Fruit fly (Drosophila melanogaster): Measurements from ENCODE around the gene CG42831.

The CG42831 gene

dm6 chr3L:10821468-10821867, 6.8 kb downstream of the CG42831 start:
- TF ChIP-seq Deaf1 (tag; optimal IDR thresholded peaks at IDR 0.05), result no peak
- peak; percentile 57 for TF ChIP-seq Med (GFP tag)
- no peak for TF ChIP-seq Dll (GFP tag; IDR thresholded peaks at IDR 0.05; ENCODE audit: partially characterized antibody)
- no peak for TF ChIP-seq MESR4 (GFP tag; optimal IDR thresholded peaks at IDR 0.05)
- no peak for TF ChIP-seq wek (GFP tag; optimal IDR thresholded peaks at IDR 0.05)
- peak; percentile 70 for TF ChIP-seq abd-A (tag; optimal IDR thresholded peaks at IDR 0.05)
- TF ChIP-seq CG9876 (GFP tag; optimal IDR thresholded peaks at IDR 0.05), result no peak
- TF ChIP-seq bsh (GFP tag; optimal IDR thresholded peaks at IDR 0.05), result no peak
- no peak for TF ChIP-seq tx (GFP tag; optimal IDR thresholded peaks at IDR 0.05)
- no peak for TF ChIP-seq CG5245 (GFP tag; optimal IDR thresholded peaks at IDR 0.05)
- no peak for TF ChIP-seq CG33557 (GFP tag; optimal IDR thresholded peaks at IDR 0.05)
- TF ChIP-seq CG13287 (GFP tag; IDR thresholded peaks at IDR 0.05; ENCODE audit: partially characterized antibody), result no peak
- no peak for TF ChIP-seq HLH3B (GFP tag; IDR thresholded peaks at IDR 0.05)
- TF ChIP-seq gce (GFP tag; IDR thresholded peaks at IDR 0.05), result no peak
- no peak for TF ChIP-seq CrebB (tag; optimal IDR thresholded peaks at IDR 0.05)
- TF ChIP-seq crol (GFP tag; IDR thresholded peaks at IDR 0.05), result peak; percentile 27; the same call in 1 of the 2 replicates
- TF ChIP-seq nerfin-1 (tag; optimal IDR thresholded peaks at IDR 0.05), result no peak
- TF ChIP-seq gsb-n (tag; optimal IDR thresholded peaks at IDR 0.05), result no peak
- no peak for TF ChIP-seq CG7357 (GFP tag; IDR thresholded peaks at IDR 0.05)
- peak; percentile 57 for TF ChIP-seq CG13894 (tag; optimal IDR thresholded peaks at IDR 0.05)

dm6 chr3L:10822364-10823231, 8.0 kb downstream of the CG42831 start:
- TF ChIP-seq CG17385 (GFP tag; optimal IDR thresholded peaks at IDR 0.05) (peak; percentile 66), Meics (GFP tag; optimal IDR thresholded peaks at IDR 0.05) (peak; percentile 86), gcm (GFP tag; optimal IDR thresholded peaks at IDR 0.05) (peak; percentile 46), ham (GFP tag; IDR thresholded peaks at IDR 0.05) (no peak), CG17912 (GFP tag; optimal IDR thresholded peaks at IDR 0.05) (no peak), slbo (GFP tag; IDR thresholded peaks at IDR 0.05) (peak; percentile 81), ac (GFP tag; optimal IDR thresholded peaks at IDR 0.05) (no peak), ERR (GFP tag; optimal IDR thresholded peaks at IDR 0.05) (peak; percentile 21), Elba2 (GFP tag; optimal IDR thresholded peaks at IDR 0.05) (no peak), CG15479 (GFP tag; optimal IDR thresholded peaks at IDR 0.05) (no peak), Chrac-16 (GFP tag; optimal IDR thresholded peaks at IDR 0.05) (peak; percentile 24), B-H2 (GFP tag; optimal IDR thresholded peaks at IDR 0.05) (peak; percentile 28), lola (GFP tag; optimal IDR thresholded peaks at IDR 0.05) (peak in 1 of 3 experiments; percentile 26), MESR4 (GFP tag; optimal IDR thresholded peaks at IDR 0.05) (no peak), sqz (GFP tag; optimal IDR thresholded peaks at IDR 0.05) (peak; percentile 47), schlank (tag; optimal IDR thresholded peaks at IDR 0.05) (peak; percentile 51), Abd-B (GFP tag; optimal IDR thresholded peaks at IDR 0.05) (peak; percentile 58), Lhr (GFP tag; optimal IDR thresholded peaks at IDR 0.05) (peak; percentile 8), CG7271 (tag; optimal IDR thresholded peaks at IDR 0.05) (no peak), odd (GFP tag; optimal IDR thresholded peaks at IDR 0.05) (peak; percentile 52), CG6765 (GFP tag; optimal IDR thresholded peaks at IDR 0.05) (peak; percentile 64), dmrt11E (tag; optimal IDR thresholded peaks at IDR 0.05) (peak; percentile 6), CG5245 (GFP tag; optimal IDR thresholded peaks at IDR 0.05) (peak; percentile 23), pb (GFP tag; optimal IDR thresholded peaks at IDR 0.05) (peak; percentile 14), CG4424 (GFP tag; optimal IDR thresholded peaks at IDR 0.05) (peak; percentile 71), Rx (GFP tag; IDR thresholded peaks at IDR 0.05) (no peak; the same call in 1 of the 2 replicates), Sox100B (GFP tag; optimal IDR thresholded peaks at IDR 0.05) (peak; percentile 71), Six4 (GFP tag; optimal IDR thresholded peaks at IDR 0.05) (peak; percentile 47), prd (optimal IDR thresholded peaks at IDR 0.05) (no peak), prd (GFP tag; IDR thresholded peaks at IDR 0.05) (peak; percentile 68)

All from whole organism, embryonic.